Worm (Caenorhabditis elegans) whole organism, young adult: ENCODE results near the gene mlk-1.

Experiments used
- F22D6.2 ChIP-seq: sonication (generic microtip); optimal IDR thresholded peaks from 2 replicates; lab custom pipeline; 2016; ENCODE audit warnings: mild to moderate bottlenecking, missing genetic modification characterization, missing compliant biosample characterization
- F37B4.10 ChIP-seq: fragments of 200-800 bp; sonication (Bioruptor generic); IDR thresholded peaks from 2 replicates; pipeline ENCODE4 v1.3.6; 2022; ENCODE audit warnings: missing genetic modification characterization, missing compliant biosample characterization
- F49E8.2 ChIP-seq: sonication (generic microtip); optimal IDR thresholded peaks from 3 replicates; lab custom pipeline; 2017; ENCODE audit warnings: missing genetic modification characterization, mild to moderate bottlenecking, missing compliant biosample characterization, antibody characterized with exemption, moderate library complexity; ENCODE audit not compliant: insufficient read depth
- F55B11.4 ChIP-seq: sonication (generic microtip); optimal IDR thresholded peaks from 2 replicates; lab custom pipeline; 2016; ENCODE audit warnings: missing compliant biosample characterization, missing genetic modification characterization, borderline replicate concordance; ENCODE audit not compliant: insufficient read depth
- K11D2.4 ChIP-seq: fragments of 200-800 bp; sonication (Bioruptor generic); IDR thresholded peaks from 2 replicates; pipeline ENCODE4 v1.3.6; 2022; ENCODE audit warnings: missing genetic modification reagents, missing genetic modification characterization, missing compliant biosample characterization
- K12H6.12 ChIP-seq: fragments of 200-800 bp; sonication (Bioruptor generic); optimal IDR thresholded peaks from 2 replicates; lab custom pipeline; 2018; ENCODE audit warnings: mild to moderate bottlenecking, missing genetic modification characterization, missing compliant biosample characterization
- Y53F4B.3 ChIP-seq: fragments of 200-800 bp; sonication (Bioruptor generic); IDR thresholded peaks from 2 replicates; pipeline ENCODE4 v1.3.6; 2022; ENCODE audit warnings: missing genetic modification reagents, missing genetic modification characterization, missing compliant biosample characterization
- akir-1 ChIP-seq: fragments of 200-800 bp; sonication (Bioruptor generic); optimal IDR thresholded peaks from 2 replicates; lab custom pipeline; 2018; ENCODE audit warnings: mild to moderate bottlenecking, missing genetic modification characterization, moderate library complexity, missing compliant biosample characterization
- aptf-2 ChIP-seq: fragments of 200-800 bp; sonication (Bioruptor generic); conservative IDR thresholded peaks from 2 replicates; pipeline ENCODE4 v1.3.6; 2022; ENCODE audit warnings: missing genetic modification reagents, missing genetic modification characterization, missing compliant biosample characterization
- aptf-3 ChIP-seq: fragments of 200-800 bp; sonication (Bioruptor generic); IDR thresholded peaks from 2 replicates; pipeline ENCODE4 v1.3.6; 2022; ENCODE audit warnings: missing genetic modification characterization, missing compliant biosample characterization
- attf-5 ChIP-seq: fragments of 200-800 bp; sonication (Bioruptor generic); optimal IDR thresholded peaks from 2 replicates; lab custom pipeline; 2018; ENCODE audit warnings: mild to moderate bottlenecking, missing genetic modification characterization, missing compliant biosample characterization
- attf-6 ChIP-seq: fragments of 200-800 bp; sonication (Bioruptor generic); IDR thresholded peaks from 2 replicates; pipeline ENCODE4 v1.3.6; 2022; ENCODE audit warnings: missing genetic modification reagents, missing genetic modification characterization, missing compliant biosample characterization
- bed-1 ChIP-seq: fragments of 200-800 bp; sonication (Bioruptor generic); IDR thresholded peaks from 2 replicates; pipeline ENCODE4 v1.3.6; 2022; ENCODE audit warnings: missing genetic modification reagents, missing genetic modification characterization, missing compliant biosample characterization
- bed-2 ChIP-seq: fragments of 200-800 bp; sonication (Bioruptor generic); IDR thresholded peaks from 2 replicates; pipeline ENCODE4 v1.3.6; 2022; ENCODE audit warnings: missing genetic modification reagents, missing genetic modification characterization, missing compliant biosample characterization
- ccch-3 ChIP-seq: fragments of 200-800 bp; sonication (Bioruptor generic); optimal IDR thresholded peaks from 2 replicates; lab custom pipeline; 2018; ENCODE audit warnings: mild to moderate bottlenecking, missing genetic modification characterization, missing compliant biosample characterization
- cebp-1 ChIP-seq, 2 experiments: fragments of 200-800 bp in 1 of 2; sonication (Bioruptor generic) in 1 of 2; sonication (generic microtip) in 1 of 2; IDR thresholded peaks in 1 of 2; optimal IDR thresholded peaks in 1 of 2; 2 replicates each; pipeline versions ENCODE4 v1.3.6 to Lab custom; 2017 to 2022; ENCODE audit warnings: missing compliant biosample characterization in 2 of 2, missing genetic modification characterization in 2 of 2, mild to moderate bottlenecking in 1 of 2, missing genetic modification reagents in 1 of 2, moderate library complexity in 1 of 2
- cebp-2 ChIP-seq: fragments of 200-800 bp; sonication (Bioruptor generic); IDR thresholded peaks from 2 replicates; pipeline ENCODE4 v1.3.6; 2022; ENCODE audit warnings: missing genetic modification characterization, missing compliant biosample characterization
- ceh-100 ChIP-seq: fragments of 200-800 bp; sonication (Bioruptor generic); IDR thresholded peaks from 2 replicates; pipeline ENCODE4 v1.3.6; 2022; ENCODE audit warnings: missing genetic modification reagents, missing genetic modification characterization, missing compliant biosample characterization
- ceh-40 ChIP-seq: fragments of 200-800 bp; sonication (Bioruptor generic); IDR thresholded peaks from 2 replicates; pipeline ENCODE4 v1.3.6; 2022; ENCODE audit warnings: missing genetic modification characterization, missing compliant biosample characterization
- die-1 ChIP-seq: sonication (generic microtip); optimal IDR thresholded peaks from 2 replicates; lab custom pipeline; 2016; ENCODE audit warnings: missing genotype, mild to moderate bottlenecking, missing genetic modification characterization, missing compliant biosample characterization
- dpff-1 ChIP-seq: sonication (generic microtip); optimal IDR thresholded peaks from 2 replicates; lab custom pipeline; 2017; ENCODE audit warnings: mild to moderate bottlenecking, missing genetic modification characterization, missing compliant biosample characterization
- dpl-1 ChIP-seq: fragments of 150-350 bp; optimal IDR thresholded peaks from 2 replicates; lab custom pipeline; 2014; ENCODE audit warnings: missing biosample characterization, missing genetic modification reagents, missing genetic modification characterization
- egl-18 ChIP-seq: fragments of 200-800 bp; sonication (Bioruptor generic); IDR thresholded peaks from 2 replicates; pipeline ENCODE4 v1.3.6; 2022; ENCODE audit warnings: missing genetic modification reagents, missing genetic modification characterization, missing compliant biosample characterization
- egrh-3 ChIP-seq: fragments of 200-800 bp; sonication (Bioruptor generic); IDR thresholded peaks from 2 replicates; pipeline ENCODE4 v1.3.6; 2022; ENCODE audit warnings: missing genetic modification reagents, missing genetic modification characterization, missing compliant biosample characterization
- ekl-4 ChIP-seq: fragments of 200-800 bp; sonication (Bioruptor generic); IDR thresholded peaks from 2 replicates; pipeline ENCODE4 v1.3.6; 2022; ENCODE audit warnings: missing genetic modification reagents, missing genetic modification characterization, missing compliant biosample characterization
- ets-4 ChIP-seq: fragments of 200-800 bp; sonication (Bioruptor generic); optimal IDR thresholded peaks from 2 replicates; lab custom pipeline; 2018; ENCODE audit warnings: mild to moderate bottlenecking, missing genetic modification characterization, missing compliant biosample characterization
- him-1 ChIP-seq: sonication (generic microtip); optimal IDR thresholded peaks from 2 replicates; lab custom pipeline; 2016; ENCODE audit warnings: missing genotype, missing genetic modification reagents, missing genetic modification characterization, missing compliant biosample characterization
- hlh-26 ChIP-seq: fragments of 200-800 bp; sonication (Bioruptor generic); conservative IDR thresholded peaks from 2 replicates; pipeline ENCODE4 v1.3.6; 2022; ENCODE audit warnings: missing genetic modification reagents, missing genetic modification characterization, missing compliant biosample characterization
- hmg-1.2 ChIP-seq: fragments of 200-800 bp; sonication (Bioruptor generic); IDR thresholded peaks from 2 replicates; pipeline ENCODE4 v1.3.6; 2022; ENCODE audit warnings: missing genetic modification reagents, missing genetic modification characterization, missing compliant biosample characterization
- let-526 ChIP-seq: fragments of 200-800 bp; sonication (Bioruptor generic); IDR thresholded peaks from 2 replicates; pipeline ENCODE4 v1.3.6; 2022; ENCODE audit warnings: missing genetic modification reagents, missing genetic modification characterization, missing compliant biosample characterization
- lin-40 ChIP-seq: sonication (generic microtip); optimal IDR thresholded peaks from 2 replicates; lab custom pipeline; 2016; ENCODE audit warnings: missing genetic modification characterization, mild to moderate bottlenecking, missing compliant biosample characterization, missing genotype, missing genetic modification reagents
- lir-1 ChIP-seq: fragments of 200-800 bp; sonication (Bioruptor generic); conservative IDR thresholded peaks from 2 replicates; pipeline ENCODE4 v1.3.6; 2022; ENCODE audit warnings: missing genetic modification reagents, missing genetic modification characterization, missing compliant biosample characterization
- lsl-1 ChIP-seq: fragments of 200-800 bp; sonication (Bioruptor generic); optimal IDR thresholded peaks from 2 replicates; lab custom pipeline; 2018; ENCODE audit warnings: mild to moderate bottlenecking, missing genetic modification characterization, moderate library complexity, missing compliant biosample characterization
- madf-10 ChIP-seq: sonication (generic microtip); optimal IDR thresholded peaks from 2 replicates; lab custom pipeline; 2016; ENCODE audit warnings: mild to moderate bottlenecking, missing genetic modification characterization, missing compliant biosample characterization
- madf-6 ChIP-seq: fragments of 200-800 bp; sonication (Bioruptor generic); IDR thresholded peaks from 2 replicates; pipeline ENCODE4 v1.3.6; 2022; ENCODE audit warnings: missing genetic modification reagents, missing genetic modification characterization, missing compliant biosample characterization
- mcd-1 ChIP-seq: fragments of 200-800 bp; sonication (Bioruptor generic); IDR thresholded peaks from 2 replicates; pipeline ENCODE4 v1.3.6; 2022; ENCODE audit warnings: missing genetic modification reagents, missing genetic modification characterization, missing compliant biosample characterization
- mes-4 ChIP-seq: sonication (generic microtip); optimal IDR thresholded peaks from 2 replicates; lab custom pipeline; 2016; ENCODE audit warnings: missing genotype, missing genetic modification characterization, missing compliant biosample characterization
- mxl-1 ChIP-seq: sonication (generic microtip); optimal IDR thresholded peaks from 2 replicates; lab custom pipeline; 2016; ENCODE audit warnings: missing genetic modification characterization, missing compliant biosample characterization
- nfyb-1 ChIP-seq: fragments of 200-800 bp; sonication (Bioruptor generic); IDR thresholded peaks from 2 replicates; pipeline ENCODE4 v1.3.6; 2022; ENCODE audit warnings: missing genetic modification reagents, missing genetic modification characterization, missing compliant biosample characterization
- nhr-120 ChIP-seq: fragments of 200-800 bp; sonication (Bioruptor generic); IDR thresholded peaks from 2 replicates; pipeline ENCODE4 v1.3.6; 2022; ENCODE audit warnings: missing genetic modification characterization, missing compliant biosample characterization
- pha-4 ChIP-seq: fragments of 150-350 bp; sonication (generic microtip); optimal IDR thresholded peaks from 2 replicates; lab custom pipeline; 2014; ENCODE audit warnings: missing biosample characterization, missing genetic modification reagents, missing genetic modification characterization
- sea-2 ChIP-seq: fragments of 200-800 bp; sonication (Bioruptor generic); IDR thresholded peaks from 2 replicates; pipeline ENCODE4 v1.3.6; 2022; ENCODE audit warnings: missing genetic modification characterization, missing compliant biosample characterization
- snpc-1.1 ChIP-seq: sonication (generic microtip); optimal IDR thresholded peaks from 2 replicates; lab custom pipeline; 2017; ENCODE audit warnings: missing genetic modification characterization, mild to moderate bottlenecking, missing compliant biosample characterization, antibody characterized with exemption, moderate library complexity, missing genotype, missing genetic modification reagents; ENCODE audit not compliant: insufficient read depth
- snpc-4 ChIP-seq, 5 experiments: fragments of 150-350 bp in 1 of 5; sonication (generic microtip) in 4 of 5; optimal IDR thresholded peaks; 2 replicates each; lab custom pipeline; 2014 to 2018; ENCODE audit warnings: missing genetic modification characterization in 5 of 5, missing biosample characterization in 3 of 5, antibody characterized with exemption in 2 of 5, mild to moderate bottlenecking in 2 of 5, missing compliant biosample characterization in 2 of 5, missing genotype in 2 of 5, moderate library complexity in 2 of 5, missing genetic modification reagents in 1 of 5
- sptf-2 ChIP-seq: fragments of 200-800 bp; sonication (Bioruptor generic); optimal IDR thresholded peaks from 2 replicates; lab custom pipeline; 2018; ENCODE audit warnings: mild to moderate bottlenecking, missing genetic modification characterization, missing compliant biosample characterization
- ztf-26 ChIP-seq: sonication (generic microtip); optimal IDR thresholded peaks from 2 replicates; lab custom pipeline; 2017; ENCODE audit warnings: missing genetic modification characterization, missing compliant biosample characterization
- ztf-28 ChIP-seq: fragments of 200-800 bp; sonication (Bioruptor generic); IDR thresholded peaks from 2 replicates; pipeline ENCODE4 v1.3.6; 2022; ENCODE audit warnings: missing genetic modification reagents, missing genetic modification characterization, missing compliant biosample characterization

Gene mlk-1

DNA sequence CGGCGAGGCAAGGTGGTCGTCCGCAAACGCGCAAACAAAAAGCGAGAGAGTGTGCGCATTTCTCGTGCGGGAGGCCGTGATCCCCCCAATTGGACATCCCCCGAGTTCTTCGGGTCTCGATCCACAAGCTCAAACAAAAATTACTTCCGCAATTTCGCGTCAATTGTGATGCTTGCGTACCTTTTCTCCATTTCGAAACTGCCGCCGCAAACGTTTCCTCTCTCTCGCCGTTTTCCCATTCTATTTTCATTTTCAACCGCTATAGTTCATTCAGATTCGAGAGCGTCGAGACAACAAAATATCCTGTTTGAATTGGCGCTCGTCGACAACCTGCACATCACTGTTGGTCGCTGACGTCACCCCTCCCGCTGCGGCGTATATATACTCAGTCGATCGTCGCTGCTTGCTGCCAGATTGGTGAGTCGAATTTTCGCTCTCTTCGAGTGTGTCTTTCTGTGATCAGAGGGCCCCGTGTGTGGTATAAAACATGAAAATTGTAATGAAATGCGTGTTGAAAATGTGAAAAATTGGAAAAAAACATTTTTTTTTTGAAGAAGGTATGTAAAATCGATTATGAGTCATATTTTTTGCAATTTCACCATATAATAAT, 15.2 kb downstream of the mlk-1 start, which contains the start of the genes pqn-51 and K11D12.14 (continued):
- TF ChIP-seq ceh-40 (GFP tag; lab: Robert Waterston, UW) (no peak), snpc-4 (GFP tag; optimal IDR thresholded peaks at IDR 0.05; lab: Kevin White, UChicago) (no peak), snpc-4 (tag; optimal IDR thresholded peaks at IDR 0.05; lab: Kevin White, UChicago) (peak in 3 of 4 experiments; percentile 21 to 71 (median 68)), K12H6.12 (tag; lab: Kevin White, UChicago) (peak; percentile 89), dpl-1 (peak; percentile 52), attf-5 (GFP tag; lab: Kevin White, UChicago) (peak; percentile 94), ztf-28 (GFP tag; lab: Robert Waterston, UW) (0 out of 2 replicates have a peak, but pooled peaks have one; percentile 35), ets-4 (GFP tag; lab: Kevin White, UChicago) (peak; percentile 57), mes-4 (no peak), lir-1 (GFP tag; lab: Robert Waterston, UW) (peak; percentile 62; the same call in 1 of the 2 replicates), sea-2 (0 out of 2 replicates have a peak, but pooled peaks have one; percentile 33), ztf-26 (tag; lab: Kevin White, UChicago) (peak; percentile 71), mxl-1 (tag; lab: Kevin White, UChicago) (no peak), attf-6 (GFP tag; lab: Robert Waterston, UW) (peak; percentile 74), hmg-1.2 (GFP tag; lab: Robert Waterston, UW) (peak; percentile 81), F22D6.2 (tag; lab: Kevin White, UChicago) (peak; percentile 35), madf-10 (tag; lab: Kevin White, UChicago) (peak; percentile 85), bed-2 (GFP tag; lab: Robert Waterston, UW) (peak; percentile 87), mcd-1 (GFP tag; lab: Robert Waterston, UW) (peak; percentile 96), K11D2.4 (peak; percentile 94), F49E8.2 (tag; lab: Kevin White, UChicago) (no peak), nhr-120 (no peak), madf-6 (peak; percentile 86), aptf-2 (GFP tag; lab: Robert Waterston, UW) (no peak), lsl-1 (GFP tag; lab: Kevin White, UChicago) (peak; percentile 55), hlh-26 (GFP tag; lab: Robert Waterston, UW) (no peak), die-1 (tag; lab: Kevin White, UChicago) (no peak), pha-4 (peak; percentile 51), F37B4.10 (GFP tag; lab: Robert Waterston, UW) (0 out of 2 replicates have a peak, but pooled peaks have one; percentile 6), ceh-100 (peak; percentile 92), sptf-2 (GFP tag; lab: Kevin White, UChicago) (no peak), ekl-4 (GFP tag; lab: Robert Waterston, UW) (peak; percentile 96), bed-1 (GFP tag; lab: Robert Waterston, UW) (no peak), aptf-3 (no peak), let-526 (GFP tag; lab: Robert Waterston, UW) (no peak), F55B11.4 (tag; lab: Kevin White, UChicago) (no peak), dpff-1 (tag; lab: Kevin White, UChicago) (no peak), cebp-2 (GFP tag; lab: Robert Waterston, UW) (no peak), snpc-1.1 (no peak), akir-1 (GFP tag; lab: Kevin White, UChicago) (no peak), Y53F4B.3 (no peak), egl-18 (peak; percentile 71; the same call in 1 of the 2 replicates), lin-40 (tag; lab: Kevin White, UChicago) (peak; percentile 95), him-1 (tag; lab: Kevin White, UChicago) (no peak), nfyb-1 (GFP tag; lab: Robert Waterston, UW) (peak; percentile 98), cebp-1 (GFP tag; IDR thresholded peaks at IDR 0.05; lab: Robert Waterston, UW) (peak; percentile 90), cebp-1 (tag; optimal IDR thresholded peaks at IDR 0.05; lab: Kevin White, UChicago) (peak; percentile 97), ccch-3 (no peak), egrh-3 (GFP tag; lab: Robert Waterston, UW) (peak; percentile 72)
